Fruit fly (Drosophila melanogaster) whole organism, prepupa: Measurements from ENCODE around the gene BNIP3.
A peak's percentile ranks its signal among the peaks of the same experiment; 100 is the strongest.

Source experiments
- Blimp-1 ChIP-seq: fragments of 200-800 bp; sonication (Bioruptor generic); optimal IDR thresholded peaks from 3 replicates; lab custom pipeline; 2017; ENCODE audit warnings: missing biosample characterization, missing genetic modification characterization, mild to moderate bottlenecking, moderate library complexity, missing genetic modification reagents
- CG10669 ChIP-seq: fragments of 200-800 bp; sonication (Bioruptor generic); optimal IDR thresholded peaks from 3 replicates; lab custom pipeline; 2018; ENCODE audit warnings: missing biosample characterization, mild to moderate bottlenecking, missing genetic modification characterization, moderate library complexity
- CG11902 ChIP-seq: fragments of 200-800 bp; sonication (Bioruptor generic); optimal IDR thresholded peaks from 3 replicates; lab custom pipeline; 2016; ENCODE audit warnings: missing biosample characterization, missing genetic modification characterization
- CG15336 ChIP-seq: fragments of 200-800 bp; sonication (Bioruptor generic); IDR thresholded peaks from 2 replicates; pipeline ENCODE4 v1.3.6; 2022; ENCODE audit warnings: missing biosample characterization, missing genetic modification characterization
- CG16779 ChIP-seq: fragments of 200-800 bp; sonication (Bioruptor generic); optimal IDR thresholded peaks from 3 replicates; lab custom pipeline; 2017; ENCODE audit warnings: missing biosample characterization, mild to moderate bottlenecking, missing genetic modification characterization
- CG3032 ChIP-seq: fragments of 200-800 bp; optimal IDR thresholded peaks from 2 replicates; lab custom pipeline; 2019; ENCODE audit warnings: missing biosample characterization, mild to moderate bottlenecking, missing genetic modification characterization, moderate library complexity
- CG32006 ChIP-seq: fragments of 200-800 bp; sonication (Bioruptor generic); optimal IDR thresholded peaks from 3 replicates; lab custom pipeline; 2017; ENCODE audit warnings: missing biosample characterization, mild to moderate bottlenecking, missing genetic modification characterization
- CG34406 ChIP-seq: fragments of 200-800 bp; sonication (Bioruptor generic); optimal IDR thresholded peaks from 3 replicates; lab custom pipeline; 2016; ENCODE audit warnings: missing biosample characterization, missing genetic modification characterization
- CG3919 ChIP-seq: fragments of 200-800 bp; sonication (Bioruptor generic); optimal IDR thresholded peaks from 3 replicates; lab custom pipeline; 2016; ENCODE audit warnings: missing biosample characterization, missing genetic modification characterization
- CG4318 ChIP-seq: fragments of 200-800 bp; sonication (Bioruptor generic); optimal IDR thresholded peaks from 3 replicates; lab custom pipeline; 2017; ENCODE audit warnings: missing biosample characterization, mild to moderate bottlenecking, missing genetic modification characterization
- CG6276 ChIP-seq: fragments of 200-800 bp; sonication (Bioruptor generic); optimal IDR thresholded peaks from 2 replicates; lab custom pipeline; 2017; ENCODE audit warnings: missing biosample characterization, mild to moderate bottlenecking, missing genetic modification characterization
- CG6808 ChIP-seq: fragments of 200-800 bp; sonication (Bioruptor generic); optimal IDR thresholded peaks from 3 replicates; lab custom pipeline; 2017; ENCODE audit warnings: missing biosample characterization, missing genetic modification characterization, mild to moderate bottlenecking, moderate library complexity, missing genetic modification reagents
- CG6854 ChIP-seq: fragments of 200-800 bp; sonication (Bioruptor generic); optimal IDR thresholded peaks from 2 replicates; lab custom pipeline; 2017; ENCODE audit warnings: missing biosample characterization, mild to moderate bottlenecking, missing genetic modification characterization
- CG7368 ChIP-seq: fragments of 200-800 bp; sonication (Bioruptor generic); optimal IDR thresholded peaks from 3 replicates; lab custom pipeline; 2016; ENCODE audit warnings: missing biosample characterization, missing genetic modification characterization
- CG8119 ChIP-seq: fragments of 200-800 bp; sonication (Bioruptor generic); IDR thresholded peaks from 3 replicates; pipeline ENCODE4 v1.3.6; 2022; ENCODE audit warnings: missing biosample characterization, missing genetic modification characterization
- CG8632 ChIP-seq: fragments of 200-800 bp; sonication (Bioruptor generic); optimal IDR thresholded peaks from 3 replicates; lab custom pipeline; 2016; ENCODE audit warnings: missing biosample characterization, missing genetic modification characterization
- CG9139 ChIP-seq: fragments of 200-800 bp; sonication (Bioruptor generic); optimal IDR thresholded peaks from 3 replicates; lab custom pipeline; 2017; ENCODE audit warnings: missing biosample characterization, mild to moderate bottlenecking, missing genetic modification characterization
- Eip78C ChIP-seq: fragments of 200-800 bp; sonication (Bioruptor generic); peaks from one replicate; lab custom pipeline; 2016; ENCODE audit warnings: missing biosample characterization, missing genetic modification characterization
- Eip93F ChIP-seq: fragments of 200-800 bp; sonication (Bioruptor generic); optimal IDR thresholded peaks from 2 replicates; lab custom pipeline; 2016; ENCODE audit warnings: missing biosample characterization, mild to moderate bottlenecking, missing genetic modification characterization
- Ets21C ChIP-seq: fragments of 200-800 bp; sonication (Bioruptor generic); optimal IDR thresholded peaks from 3 replicates; lab custom pipeline; 2016; ENCODE audit warnings: missing biosample characterization, missing genetic modification characterization
- Ets96B ChIP-seq: fragments of 200-800 bp; optimal IDR thresholded peaks from 2 replicates; lab custom pipeline; 2019; ENCODE audit warnings: missing biosample characterization, mild to moderate bottlenecking, missing genetic modification characterization, moderate library complexity
- Gug ChIP-seq: fragments of 200-800 bp; sonication (Bioruptor generic); IDR thresholded peaks from 2 replicates; pipeline ENCODE4 v1.3.6; 2022; ENCODE audit warnings: missing biosample characterization, missing genetic modification characterization
- Hr38 ChIP-seq: sonication (Bioruptor generic); optimal IDR thresholded peaks from 2 replicates; lab custom pipeline; 2016; ENCODE audit warnings: missing biosample characterization, missing genetic modification characterization
- Hr39 ChIP-seq: fragments of 200-800 bp; sonication (Bioruptor generic); optimal IDR thresholded peaks from 2 replicates; lab custom pipeline; 2016; ENCODE audit warnings: missing biosample characterization, missing genetic modification characterization
- Hr4 ChIP-seq: fragments of 200-800 bp; sonication (Bioruptor generic); optimal IDR thresholded peaks from 3 replicates; lab custom pipeline; 2016; ENCODE audit warnings: missing biosample characterization, missing genetic modification characterization
- Met ChIP-seq: fragments of 200-800 bp; sonication (Bioruptor generic); optimal IDR thresholded peaks from 3 replicates; lab custom pipeline; 2016; ENCODE audit warnings: missing biosample characterization, missing genetic modification characterization
- OdsH ChIP-seq: fragments of 200-800 bp; sonication (Bioruptor generic); optimal IDR thresholded peaks from 3 replicates; lab custom pipeline; 2016; ENCODE audit warnings: missing biosample characterization, missing genetic modification characterization
- Smox ChIP-seq: fragments of 200-800 bp; sonication (Bioruptor generic); optimal IDR thresholded peaks from 3 replicates; lab custom pipeline; 2016; ENCODE audit warnings: missing biosample characterization, missing genetic modification characterization
- Sox14 ChIP-seq: fragments of 200-800 bp; sonication (Bioruptor generic); optimal IDR thresholded peaks from 3 replicates; lab custom pipeline; 2016; ENCODE audit warnings: missing biosample characterization, missing genetic modification characterization
- Sox15 ChIP-seq: fragments of 200-800 bp; sonication (Bioruptor generic); optimal IDR thresholded peaks from 3 replicates; lab custom pipeline; 2016; ENCODE audit warnings: missing biosample characterization, missing genetic modification characterization
- achi ChIP-seq: fragments of 200-800 bp; sonication (Bioruptor generic); optimal IDR thresholded peaks from 3 replicates; lab custom pipeline; 2016; ENCODE audit warnings: missing biosample characterization, missing genetic modification characterization
- cyc ChIP-seq: fragments of 200-800 bp; sonication (Bioruptor generic); optimal IDR thresholded peaks from 3 replicates; lab custom pipeline; 2016; ENCODE audit warnings: missing biosample characterization, missing genetic modification characterization
- dac ChIP-seq: fragments of 200-800 bp; sonication (Bioruptor generic); optimal IDR thresholded peaks from 2 replicates; lab custom pipeline; 2017; ENCODE audit warnings: missing biosample characterization, mild to moderate bottlenecking, missing genetic modification characterization
- dsx ChIP-seq: fragments of 200-800 bp; optimal IDR thresholded peaks from 3 replicates; lab custom pipeline; 2019; ENCODE audit warnings: missing biosample characterization, mild to moderate bottlenecking, missing genetic modification characterization, moderate library complexity; ENCODE audit not compliant: poor library complexity, severe bottlenecking
- eg ChIP-seq: fragments of 200-800 bp; sonication (Bioruptor generic); IDR thresholded peaks from 3 replicates; pipeline ENCODE4 v1.3.6; 2022; ENCODE audit warnings: missing biosample characterization, missing genetic modification characterization
- esn ChIP-seq: fragments of 200-800 bp; sonication (Bioruptor generic); optimal IDR thresholded peaks from 2 replicates; lab custom pipeline; 2016; ENCODE audit warnings: missing biosample characterization, mild to moderate bottlenecking, missing genetic modification characterization, moderate library complexity
- net ChIP-seq: fragments of 200-800 bp; sonication (Bioruptor generic); optimal IDR thresholded peaks from 3 replicates; lab custom pipeline; 2016; ENCODE audit warnings: missing biosample characterization, missing genetic modification characterization
- pdm3 ChIP-seq: fragments of 200-800 bp; sonication (Bioruptor generic); optimal IDR thresholded peaks from 3 replicates; lab custom pipeline; 2016; ENCODE audit warnings: missing biosample characterization, missing genetic modification characterization
- salr ChIP-seq, 2 experiments: fragments of 200-800 bp; sonication (Bioruptor generic); optimal IDR thresholded peaks; 3 replicates each; lab custom pipeline; 2016 to 2018; ENCODE audit warnings: missing biosample characterization in 2 of 2, missing genetic modification characterization in 2 of 2, mild to moderate bottlenecking in 1 of 2
- spab ChIP-seq: fragments of 200-800 bp; sonication (Bioruptor generic); optimal IDR thresholded peaks from 2 replicates; lab custom pipeline; 2017; ENCODE audit warnings: missing biosample characterization, mild to moderate bottlenecking, missing genetic modification characterization, missing genetic modification reagents
- ss ChIP-seq, 2 experiments: fragments of 200-800 bp; sonication (Bioruptor generic); optimal IDR thresholded peaks; 2 replicates in 1 of 2; 3 replicates in 1 of 2; lab custom pipeline; 2017 to 2018; ENCODE audit warnings: mild to moderate bottlenecking in 2 of 2, missing biosample characterization in 2 of 2, missing genetic modification characterization in 2 of 2, moderate library complexity in 1 of 2
- topi ChIP-seq: fragments of 200-800 bp; sonication (Bioruptor generic); optimal IDR thresholded peaks from 3 replicates; lab custom pipeline; 2016; ENCODE audit warnings: missing biosample characterization, missing genetic modification characterization

Gene BNIP3

DNA sequence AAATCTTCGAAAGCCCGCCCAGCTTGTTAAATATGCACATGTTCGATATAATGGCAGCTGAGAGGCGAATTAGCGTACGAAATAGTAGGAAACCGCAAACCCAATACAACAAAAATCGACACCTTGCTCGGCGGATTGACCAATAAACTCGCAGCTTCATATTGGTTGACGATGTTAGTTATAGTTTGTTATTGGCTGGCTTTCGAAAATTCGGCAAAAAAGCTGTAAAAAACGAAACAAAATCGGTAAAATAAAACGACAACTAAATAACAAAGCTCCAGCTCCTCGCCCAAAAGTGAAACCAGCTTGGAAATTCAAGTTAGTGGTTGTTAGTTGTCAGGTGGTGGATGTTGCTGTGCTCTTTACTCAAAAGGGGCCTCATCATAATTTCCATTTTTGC is 44.6 kb upstream of the BNIP3 start:
- TF ChIP-seq CG15336 (GFP tag; lab: Robert Waterston, UW) (peak; percentile 29; the same call in 1 of the 2 replicates), CG34406 (GFP tag; lab: Kevin White, UChicago) (no peak), CG8119 (GFP tag; lab: Robert Waterston, UW) (peak; percentile 51; the same call in 1 of the 3 replicates)

DNA sequence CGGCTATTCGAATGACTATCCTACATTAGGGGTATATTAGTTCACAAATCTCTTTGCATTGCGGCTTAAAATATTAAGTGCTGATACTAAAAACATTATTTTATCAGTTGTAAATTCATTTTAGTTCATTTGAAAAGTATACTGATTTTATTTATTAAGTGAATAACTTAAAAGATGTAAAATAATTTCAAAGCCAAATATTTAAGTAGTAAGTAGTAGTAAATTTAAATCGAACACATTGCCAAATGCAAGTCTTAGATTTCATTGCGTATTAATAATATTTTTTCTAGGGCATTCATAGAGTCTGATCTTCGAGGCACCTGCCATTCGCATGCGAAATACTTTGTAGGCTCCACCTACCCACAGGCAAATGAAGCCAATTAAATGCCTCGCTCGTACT is 43.5 kb upstream of the BNIP3 start:
- TF ChIP-seq CG4318 (GFP tag; lab: Kevin White, UChicago) (peak; percentile 53), Smox (GFP tag; lab: Kevin White, UChicago) (no peak), Sox14 (GFP tag; lab: Kevin White, UChicago) (no peak), salr (GFP tag; optimal IDR thresholded peaks at IDR 0.05; lab: Kevin White, UChicago) (peak in 1 of 2 experiments; percentile 47), CG16779 (tag; lab: Kevin White, UChicago) (no peak), Hr4 (GFP tag; lab: Kevin White, UChicago) (peak; percentile 64), CG3032 (tag; lab: Kevin White, UChicago) (peak; percentile 5), CG8632 (GFP tag; lab: Kevin White, UChicago) (no peak), CG15336 (GFP tag; lab: Robert Waterston, UW) (peak; percentile 70), Ets96B (peak; percentile 35), Eip93F (GFP tag; lab: Kevin White, UChicago) (no peak), Hr38 (GFP tag; lab: Kevin White, UChicago) (no peak), CG6854 (GFP tag; lab: Kevin White, UChicago) (no peak), CG7368 (GFP tag; lab: Kevin White, UChicago) (no peak), achi (GFP tag; lab: Kevin White, UChicago) (peak; percentile 27), Met (GFP tag; lab: Kevin White, UChicago) (no peak), CG9139 (GFP tag; lab: Kevin White, UChicago) (no peak), esn (peak; percentile 7), CG6276 (GFP tag; lab: Kevin White, UChicago) (peak; percentile 20), Sox15 (no peak), CG3919 (GFP tag; lab: Kevin White, UChicago) (peak; percentile 19), topi (GFP tag; lab: Kevin White, UChicago) (no peak), eg (GFP tag; lab: Robert Waterston, UW) (no peak), Eip78C (GFP tag; lab: Kevin White, UChicago) (peak; percentile 83), dac (no peak), net (GFP tag; lab: Kevin White, UChicago) (no peak), Gug (GFP tag; lab: Robert Waterston, UW) (no peak), CG10669 (GFP tag; lab: Kevin White, UChicago) (no peak), Ets21C (no peak), pdm3 (GFP tag; lab: Kevin White, UChicago) (peak; percentile 22), cyc (GFP tag; lab: Kevin White, UChicago) (no peak), spab (GFP tag; lab: Kevin White, UChicago) (no peak), ss (GFP tag; optimal IDR thresholded peaks at IDR 0.05; lab: Kevin White, UChicago) (no peak), CG6808 (GFP tag; lab: Kevin White, UChicago) (no peak), Hr39 (no peak), CG32006 (peak; percentile 80), Blimp-1 (GFP tag; lab: Kevin White, UChicago) (no peak), OdsH (peak; percentile 28), CG11902 (GFP tag; lab: Kevin White, UChicago) (no peak), CG8119 (GFP tag; lab: Robert Waterston, UW) (peak; percentile 59), dsx (GFP tag; lab: Kevin White, UChicago) (peak; percentile 53)
